Worm (Caenorhabditis elegans): ENCODE data around the gene T07G12.5.

T07G12.5 gene

DNA sequence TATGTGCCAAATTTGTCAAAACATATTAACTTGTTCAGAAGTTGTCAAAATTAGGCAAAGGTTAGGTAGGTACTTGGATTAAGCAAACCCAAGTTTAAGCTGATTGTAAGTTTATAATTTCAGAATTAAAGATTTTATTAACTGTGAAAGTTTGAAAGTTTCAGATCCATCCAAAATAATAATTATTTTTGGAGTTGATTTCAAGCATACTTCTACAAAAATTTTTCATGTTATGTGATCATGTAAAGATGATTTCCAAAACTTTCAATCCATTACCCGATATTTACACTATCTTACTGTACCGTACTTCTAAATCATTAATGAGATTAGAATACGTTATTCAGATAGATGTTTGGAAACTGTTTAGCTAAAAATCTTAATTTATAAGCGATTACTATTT is 19.7 kb upstream of the T07G12.5 start:
- TF ChIP-seq lsy-12 (tag; optimal IDR thresholded peaks at IDR 0.05) (no peak), R02D3.7 (tag; optimal IDR thresholded peaks at IDR 0.05) (no peak), fkh-2 (tag; optimal IDR thresholded peaks at IDR 0.05) (no peak), ceh-28 (tag; optimal IDR thresholded peaks at IDR 0.05) (no peak), fos-1 (tag; optimal IDR thresholded peaks at IDR 0.05) (no peak), jun-1 (tag; optimal IDR thresholded peaks at IDR 0.05) (no peak), elt-2 (tag; optimal IDR thresholded peaks at IDR 0.05) (no peak), lin-15B (tag; optimal IDR thresholded peaks at IDR 0.05) (no peak), nhr-23 (tag; optimal IDR thresholded peaks at IDR 0.05) (no peak), mdl-1 (tag; optimal IDR thresholded peaks at IDR 0.05) (no peak), tbx-2 (tag; optimal IDR thresholded peaks at IDR 0.05) (no peak), ama-1 (optimal IDR thresholded peaks at IDR 0.05) (no peak), pqm-1 (tag; optimal IDR thresholded peaks at IDR 0.05) (no peak), snpc-4 (tag; optimal IDR thresholded peaks at IDR 0.05) (no peak), egl-27 (tag; optimal IDR thresholded peaks at IDR 0.05) (no peak), pha-4 (tag; optimal IDR thresholded peaks at IDR 0.05) (no peak), nhr-25 (tag; optimal IDR thresholded peaks at IDR 0.05) (no peak), eor-1 (tag; optimal IDR thresholded peaks at IDR 0.05) (no peak), elt-1 (tag; optimal IDR thresholded peaks at IDR 0.05) (no peak), aly-2 (tag; optimal IDR thresholded peaks at IDR 0.05) (no peak)

DNA sequence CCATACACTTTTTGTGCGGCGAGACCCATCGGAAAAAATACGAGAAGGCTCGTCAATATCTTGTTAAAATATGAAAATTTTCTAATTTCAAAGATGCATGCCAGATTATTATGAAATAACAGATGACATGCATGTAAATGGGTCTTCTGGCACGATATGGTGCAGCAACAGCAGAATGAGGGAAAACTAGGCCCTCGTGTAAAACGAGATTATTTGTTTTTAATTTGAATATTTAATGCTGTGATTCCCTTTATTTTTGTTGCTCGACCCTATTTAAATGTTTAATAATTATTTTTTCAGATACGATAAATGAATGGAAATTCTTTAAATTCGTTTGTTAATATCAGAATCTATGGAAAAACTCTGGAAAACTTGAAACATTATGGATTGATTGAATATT is 16.7 kb upstream of the T07G12.5 start, which contains the start of gene him-8:
Gene him-8 (plus strand): TSS at position 301 of the 400 bp plus-strand sequence.
- no peak for TF ChIP-seq daf-12 (tag; optimal IDR thresholded peaks at IDR 0.05)
- no peak for TF ChIP-seq nhr-23 (tag; optimal IDR thresholded peaks at IDR 0.05)
- TF ChIP-seq ceh-9 (tag; optimal IDR thresholded peaks at IDR 0.05), result no peak
- TF ChIP-seq ztf-4 (tag; optimal IDR thresholded peaks at IDR 0.05), result no peak
- no peak for TF ChIP-seq nfya-1 (tag; optimal IDR thresholded peaks at IDR 0.05; ENCODE audit: insufficient read depth)
- TF ChIP-seq nhr-77 (tag; optimal IDR thresholded peaks at IDR 0.05), result no peak
- TF ChIP-seq elt-2 (tag; optimal IDR thresholded peaks at IDR 0.05), result no peak

DNA sequence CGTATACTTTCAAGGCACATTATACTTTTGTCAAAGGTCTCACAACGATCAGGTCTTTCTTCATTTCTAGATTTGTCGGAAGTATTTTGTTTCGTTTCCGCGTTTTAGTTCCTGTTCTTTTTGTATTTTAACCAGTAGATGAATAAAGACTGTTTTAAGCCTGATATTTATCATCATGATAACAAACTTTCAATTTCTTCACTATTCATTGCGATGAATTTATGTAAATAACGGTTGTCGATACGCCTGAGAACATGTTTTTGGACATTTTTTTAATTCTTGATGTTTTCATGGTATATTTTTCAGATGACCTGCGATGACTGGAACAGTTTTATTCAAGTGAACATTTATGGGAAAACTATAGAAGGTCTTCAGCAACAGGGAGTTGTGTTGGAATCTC is 13.5 kb upstream of the T07G12.5 start, which contains the start of gene zim-3:
Gene zim-3 (plus strand): TSS at position 301 of the 400 bp plus-strand sequence.
- TF ChIP-seq fkh-2 (tag; optimal IDR thresholded peaks at IDR 0.05) (no peak), elt-1 (tag; optimal IDR thresholded peaks at IDR 0.05) (no peak), fos-1 (tag; optimal IDR thresholded peaks at IDR 0.05) (no peak), hmg-11 (tag; optimal IDR thresholded peaks at IDR 0.05) (no peak), eor-1 (tag; optimal IDR thresholded peaks at IDR 0.05) (no peak), ama-1 (optimal IDR thresholded peaks at IDR 0.05) (no peak)

DNA sequence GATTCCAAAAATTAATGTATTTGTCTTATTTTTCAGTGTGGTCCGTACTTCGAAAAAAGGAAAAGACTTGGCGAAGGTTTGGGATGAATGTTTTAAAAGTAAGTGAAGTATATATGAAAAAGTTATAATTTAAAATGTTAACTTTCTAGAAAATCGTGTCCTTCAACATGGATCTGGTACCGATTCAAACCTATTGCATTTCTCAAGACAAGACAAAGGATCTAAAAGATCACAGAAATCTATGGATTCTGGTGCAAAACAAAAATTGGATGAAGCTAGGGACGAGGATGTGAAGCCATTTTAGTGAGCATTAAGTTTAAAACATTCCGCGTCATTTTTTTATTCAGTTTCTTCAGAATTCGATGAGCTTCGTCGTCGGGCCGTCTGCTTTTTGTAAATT is 10.0 kb upstream of the T07G12.5 start, which contains the start of gene zim-2:
Gene zim-2 (plus strand): TSS at position 301 of the 400 bp plus-strand sequence.
- TF ChIP-seq elt-1 (tag; optimal IDR thresholded peaks at IDR 0.05), result no peak
- no peak for TF ChIP-seq fkh-2 (tag; optimal IDR thresholded peaks at IDR 0.05)
- no peak for TF ChIP-seq mml-1 (tag; optimal IDR thresholded peaks at IDR 0.05)
- no peak for TF ChIP-seq nfya-1 (tag; optimal IDR thresholded peaks at IDR 0.05; ENCODE audit: insufficient read depth)
- no peak for TF ChIP-seq pha-4 (tag; optimal IDR thresholded peaks at IDR 0.05)
- TF ChIP-seq nhr-67 (tag; optimal IDR thresholded peaks at IDR 0.05), result no peak
- no peak for TF ChIP-seq ztf-4 (tag; optimal IDR thresholded peaks at IDR 0.05)
- no peak for TF ChIP-seq lin-39 (tag; optimal IDR thresholded peaks at IDR 0.05)
- no peak for TF ChIP-seq jun-1 (tag; optimal IDR thresholded peaks at IDR 0.05)
- no peak for TF ChIP-seq aly-2 (tag; optimal IDR thresholded peaks at IDR 0.05)
- no peak for TF ChIP-seq unc-62 (GFP tag; optimal IDR thresholded peaks at IDR 0.05)
- TF ChIP-seq fos-1 (tag; optimal IDR thresholded peaks at IDR 0.05), result no peak
- no peak for TF ChIP-seq elt-3 (tag; optimal IDR thresholded peaks at IDR 0.05)
- TF ChIP-seq egl-5 (tag; optimal IDR thresholded peaks at IDR 0.05), result no peak
- TF ChIP-seq nhr-76 (tag; optimal IDR thresholded peaks at IDR 0.05), result no peak
- TF ChIP-seq sea-2 (GFP tag; optimal IDR thresholded peaks at IDR 0.05), result no peak
- TF ChIP-seq skn-1 (tag; optimal IDR thresholded peaks at IDR 0.05), result no peak
- TF ChIP-seq ZK546.5 (tag; optimal IDR thresholded peaks at IDR 0.05), result no peak
- TF ChIP-seq hmg-11 (tag; optimal IDR thresholded peaks at IDR 0.05), result no peak
- TF ChIP-seq ceh-16 (tag; optimal IDR thresholded peaks at IDR 0.05), result no peak

Data from whole organism, L3 larva.